Worm (Caenorhabditis elegans) whole organism, midembryonic: Measurements from ENCODE around the gene ZK666.4.

Experiments
- T22C8.4 ChIP-seq: fragments of 200-800 bp; sonication (Bioruptor generic); IDR thresholded peaks from 2 replicates; pipeline ENCODE4 v1.3.6; 2022; ENCODE audit warnings: missing genetic modification characterization, missing compliant biosample characterization
- flt-1 ChIP-seq: fragments of 200-800 bp; sonication (Bioruptor generic); IDR thresholded peaks from 2 replicates; pipeline ENCODE4 v1.3.6; 2022; ENCODE audit warnings: missing genetic modification characterization, missing compliant biosample characterization
- klf-2 ChIP-seq: fragments of 200-800 bp; sonication (Bioruptor generic); conservative IDR thresholded peaks from 2 replicates; pipeline ENCODE4 v1.3.6; 2022; ENCODE audit warnings: missing genetic modification reagents, missing genetic modification characterization, missing compliant biosample characterization
- med-1 ChIP-seq: sonication (generic microtip); optimal IDR thresholded peaks from 2 replicates; lab custom pipeline; 2017; ENCODE audit warnings: missing genetic modification characterization, mild to moderate bottlenecking, missing compliant biosample characterization, antibody characterized with exemption, missing genetic modification reagents; ENCODE audit not compliant: insufficient read depth
- ref-1 ChIP-seq: fragments of 200-800 bp; sonication (Bioruptor generic); conservative IDR thresholded peaks from 2 replicates; pipeline ENCODE4 v1.3.6; 2022; ENCODE audit warnings: missing genetic modification reagents, missing genetic modification characterization, missing compliant biosample characterization
- tab-1 ChIP-seq: fragments of 200-800 bp; sonication (Bioruptor generic); IDR thresholded peaks from 2 replicates; pipeline ENCODE4 v1.3.6; 2022; ENCODE audit warnings: missing genetic modification characterization, missing compliant biosample characterization
- ztf-23 ChIP-seq: fragments of 200-800 bp; sonication (Bioruptor generic); IDR thresholded peaks from 2 replicates; pipeline ENCODE4 v1.3.6; 2022; ENCODE audit warnings: missing genetic modification reagents, missing genetic modification characterization, missing compliant biosample characterization
- ztf-29 ChIP-seq: fragments of 200-800 bp; sonication (Bioruptor generic); IDR thresholded peaks from 2 replicates; pipeline ENCODE4 v1.3.6; 2022; ENCODE audit warnings: missing genetic modification reagents, missing genetic modification characterization, missing compliant biosample characterization

DNA sequence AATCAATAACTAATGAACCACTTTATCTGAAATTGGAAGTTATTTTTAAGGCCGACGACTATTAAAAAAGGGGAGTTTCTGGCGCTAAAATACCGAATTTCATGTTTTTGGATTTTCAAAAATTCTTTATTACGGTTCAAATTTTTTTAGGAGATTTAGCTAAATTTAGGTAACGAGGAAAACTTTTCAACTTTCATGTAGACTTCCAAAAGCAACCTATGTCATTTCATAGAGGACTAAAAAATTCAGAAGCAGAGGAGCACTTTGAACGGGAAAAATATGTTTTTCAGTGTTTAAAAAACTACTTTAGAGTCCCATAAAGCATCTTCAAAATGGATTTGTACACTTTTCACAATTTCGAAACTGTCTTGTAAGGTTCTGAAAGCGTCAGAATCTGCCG is 36.3 kb downstream of the ZK666.4 start:
- TF ChIP-seq tab-1 (no peak), ztf-23 (GFP tag; lab: Robert Waterston, UW) (no peak), flt-1 (no peak), ztf-29 (GFP tag; lab: Robert Waterston, UW) (no peak), ref-1 (GFP tag; lab: Robert Waterston, UW) (no peak), med-1 (GFP tag; lab: Kevin White, UChicago) (no peak), klf-2 (no peak), T22C8.4 (GFP tag; lab: Robert Waterston, UW) (no peak)
